Fruit fly (Drosophila melanogaster) whole organism, embryonic: ENCODE results near the gene CG13876.

ENCODE experiments used
- Bgb ChIP-seq: fragments of 200-800 bp; sonication (Bioruptor generic); IDR thresholded peaks from 2 replicates; pipeline ENCODE4 v1.3.6; 2022; ENCODE audit warnings: missing biosample characterization, missing genetic modification characterization; ENCODE audit not compliant: partially characterized antibody
- Bteb2 ChIP-seq: fragments of 200-800 bp; sonication (Bioruptor generic); optimal IDR thresholded peaks from 2 replicates; lab custom pipeline; 2016; ENCODE audit warnings: missing biosample characterization, missing genetic modification characterization
- CG10543 ChIP-seq: fragments of 200-800 bp; sonication (Bioruptor generic); optimal IDR thresholded peaks from 3 replicates; lab custom pipeline; 2017; ENCODE audit warnings: missing biosample characterization, mild to moderate bottlenecking, missing genetic modification characterization, moderate library complexity
- CG12299 ChIP-seq: fragments of 200-800 bp; sonication (Bioruptor generic); optimal IDR thresholded peaks from 2 replicates; lab custom pipeline; 2018; ENCODE audit warnings: missing biosample characterization, mild to moderate bottlenecking, missing genetic modification characterization
- CG12769 ChIP-seq: fragments of 200-800 bp; sonication (Bioruptor generic); optimal IDR thresholded peaks from 2 replicates; lab custom pipeline; 2019; ENCODE audit warnings: missing biosample characterization, mild to moderate bottlenecking, missing genetic modification characterization, moderate library complexity
- CG1603 ChIP-seq: fragments of 200-800 bp; sonication (Bioruptor generic); optimal IDR thresholded peaks from 2 replicates; lab custom pipeline; 2019; ENCODE audit warnings: missing biosample characterization, mild to moderate bottlenecking, missing genetic modification characterization, moderate library complexity
- CG17568 ChIP-seq: fragments of 200-800 bp; sonication (Bioruptor generic); optimal IDR thresholded peaks from 2 replicates; lab custom pipeline; 2018; ENCODE audit warnings: missing biosample characterization, mild to moderate bottlenecking, missing genetic modification characterization, moderate library complexity
- CG2199 ChIP-seq: fragments of 200-800 bp; sonication (Bioruptor generic); IDR thresholded peaks from 3 replicates; pipeline ENCODE4 v1.3.6; 2022; ENCODE audit warnings: missing biosample characterization, missing genetic modification characterization
- CG3281 ChIP-seq: fragments of 200-800 bp; sonication (Bioruptor generic); optimal IDR thresholded peaks from 3 replicates; lab custom pipeline; 2017; ENCODE audit warnings: missing biosample characterization, mild to moderate bottlenecking, missing genetic modification characterization
- CG4707 ChIP-seq: fragments of 200-800 bp; sonication (Bioruptor generic); optimal IDR thresholded peaks from 2 replicates; lab custom pipeline; 2018; ENCODE audit warnings: missing biosample characterization, mild to moderate bottlenecking, missing genetic modification characterization, moderate library complexity
- CG4730 ChIP-seq: fragments of 200-800 bp; sonication (Bioruptor generic); IDR thresholded peaks from 2 replicates; pipeline ENCODE4 v1.3.6; 2022; ENCODE audit warnings: missing biosample characterization, missing genetic modification characterization
- CG4820 ChIP-seq: fragments of 200-800 bp; sonication (Bioruptor generic); optimal IDR thresholded peaks from 3 replicates; lab custom pipeline; 2016; ENCODE audit warnings: missing biosample characterization, missing genetic modification characterization
- CG6254 ChIP-seq: fragments of 200-800 bp; sonication (Bioruptor generic); optimal IDR thresholded peaks from 3 replicates; lab custom pipeline; 2017; ENCODE audit warnings: mild to moderate bottlenecking, missing biosample characterization, missing genetic modification reagents, missing genetic modification characterization
- CG6765 ChIP-seq: fragments of 200-800 bp; sonication (Bioruptor generic); optimal IDR thresholded peaks from 3 replicates; lab custom pipeline; 2017; ENCODE audit warnings: missing biosample characterization, mild to moderate bottlenecking, missing genetic modification characterization
- CG8924 ChIP-seq: fragments of 200-800 bp; optimal IDR thresholded peaks from 3 replicates; lab custom pipeline; 2019; ENCODE audit warnings: missing biosample characterization, mild to moderate bottlenecking, missing genetic modification characterization, moderate library complexity
- Dref ChIP-seq: fragments of 200-800 bp; sonication (Bioruptor generic); IDR thresholded peaks from 2 replicates; pipeline ENCODE4 v1.3.6; 2022; ENCODE audit warnings: missing biosample characterization, missing genetic modification characterization
- GATAe ChIP-seq: fragments of 200-800 bp; sonication (Bioruptor generic); conservative IDR thresholded peaks from 2 replicates; pipeline ENCODE4 v1.3.6; 2022; ENCODE audit warnings: missing biosample characterization, missing genetic modification characterization
- H15 ChIP-seq: fragments of 200-800 bp; sonication (Bioruptor generic); IDR thresholded peaks from 3 replicates; pipeline ENCODE4 v1.3.6; 2022; ENCODE audit warnings: missing biosample characterization, missing genetic modification characterization
- Hand ChIP-seq: fragments of 200-800 bp; sonication (Bioruptor generic); optimal IDR thresholded peaks from 2 replicates; lab custom pipeline; 2017; ENCODE audit warnings: mild to moderate bottlenecking, missing biosample characterization, missing genetic modification reagents, missing genetic modification characterization
- NFAT ChIP-seq: fragments of 200-800 bp; sonication (Bioruptor generic); IDR thresholded peaks from 2 replicates; pipeline ENCODE4 v1.3.6; 2022; ENCODE audit warnings: missing biosample characterization, missing genetic modification characterization
- Nf-YA ChIP-seq: fragments of 200-800 bp; sonication (Bioruptor generic); IDR thresholded peaks from 2 replicates; pipeline ENCODE4 v1.3.6; 2022; ENCODE audit warnings: missing biosample characterization, missing genetic modification characterization
- Nf-YC ChIP-seq: fragments of 200-800 bp; optimal IDR thresholded peaks from 3 replicates; lab custom pipeline; 2019; ENCODE audit warnings: missing biosample characterization, mild to moderate bottlenecking, missing genetic modification characterization, moderate library complexity
- Oaz ChIP-seq: fragments of 200-800 bp; sonication (Bioruptor generic); IDR thresholded peaks from 2 replicates; pipeline ENCODE4 v1.3.6; 2022; ENCODE audit warnings: missing biosample characterization, missing genetic modification characterization
- Opbp ChIP-seq: fragments of 200-800 bp; sonication (Bioruptor generic); IDR thresholded peaks from 3 replicates; pipeline ENCODE4 v1.3.6; 2022; ENCODE audit warnings: missing biosample characterization, missing genetic modification characterization; ENCODE audit not compliant: partially characterized antibody
- Xrp1 ChIP-seq: fragments of 200-800 bp; sonication (Bioruptor generic); IDR thresholded peaks from 2 replicates; pipeline ENCODE4 v1.3.6; 2022; ENCODE audit warnings: missing biosample characterization, missing genetic modification characterization
- bab2 ChIP-seq: fragments of 200-800 bp; sonication (Bioruptor generic); optimal IDR thresholded peaks from 2 replicates; lab custom pipeline; 2016; ENCODE audit warnings: missing biosample characterization, missing genetic modification characterization
- bowl ChIP-seq: fragments of 200-800 bp; sonication (Bioruptor generic); IDR thresholded peaks from 2 replicates; pipeline ENCODE4 v1.3.6; 2022; ENCODE audit warnings: missing biosample characterization, missing genetic modification characterization
- btn ChIP-seq: fragments of 200-800 bp; sonication (Bioruptor generic); optimal IDR thresholded peaks from 2 replicates; lab custom pipeline; 2016; ENCODE audit warnings: missing biosample characterization, missing genetic modification characterization
- cad ChIP-seq: fragments of >200 bp; optimal IDR thresholded peaks from 2 replicates; lab custom pipeline; 2017; ENCODE audit warnings: missing biosample characterization, missing genetic modification characterization
- eve ChIP-seq, 2 experiments: fragments of >200 bp; optimal IDR thresholded peaks; 2 replicates each; lab custom pipeline; 2017; ENCODE audit warnings: missing biosample characterization in 2 of 2, missing genetic modification characterization in 2 of 2
- ewg ChIP-seq: fragments of 200-800 bp; sonication (Bioruptor generic); optimal IDR thresholded peaks from 3 replicates; lab custom pipeline; 2017; ENCODE audit warnings: mild to moderate bottlenecking, missing biosample characterization, missing genetic modification reagents, missing genetic modification characterization
- fd3F ChIP-seq: fragments of 200-800 bp; sonication (Bioruptor generic); optimal IDR thresholded peaks from 2 replicates; lab custom pipeline; 2018; ENCODE audit warnings: missing biosample characterization, mild to moderate bottlenecking, missing genetic modification characterization, moderate library complexity
- gcm ChIP-seq: fragments of 200-800 bp; sonication (Bioruptor generic); optimal IDR thresholded peaks from 2 replicates; lab custom pipeline; 2019; ENCODE audit warnings: missing biosample characterization, mild to moderate bottlenecking, missing genetic modification characterization, moderate library complexity
- gem ChIP-seq: fragments of 200-800 bp; sonication (Bioruptor generic); optimal IDR thresholded peaks from 2 replicates; lab custom pipeline; 2019; ENCODE audit warnings: missing biosample characterization, mild to moderate bottlenecking, missing genetic modification characterization, moderate library complexity
- grau ChIP-seq: fragments of 200-800 bp; optimal IDR thresholded peaks from 3 replicates; lab custom pipeline; 2019; ENCODE audit warnings: missing biosample characterization, mild to moderate bottlenecking, missing genetic modification characterization, moderate library complexity
- insv ChIP-seq, 2 experiments: fragments of 200-800 bp; sonication (Bioruptor generic); optimal IDR thresholded peaks; 3 replicates each; lab custom pipeline; 2016 to 2018; ENCODE audit warnings: missing biosample characterization in 2 of 2, missing genetic modification characterization in 2 of 2
- jumu ChIP-seq: fragments of 200-800 bp; sonication (Bioruptor generic); optimal IDR thresholded peaks from 3 replicates; lab custom pipeline; 2016; ENCODE audit warnings: missing biosample characterization, missing genetic modification characterization
- lab ChIP-seq: fragments of 200-800 bp; sonication (Bioruptor generic); optimal IDR thresholded peaks from 3 replicates; lab custom pipeline; 2017; ENCODE audit warnings: missing biosample characterization, missing genetic modification characterization, mild to moderate bottlenecking, moderate library complexity, missing genetic modification reagents
- nerfin-2 ChIP-seq: fragments of 200-800 bp; sonication (Bioruptor generic); IDR thresholded peaks from 2 replicates; pipeline ENCODE4 v1.3.6; 2022; ENCODE audit warnings: missing biosample characterization, missing genetic modification characterization; ENCODE audit not compliant: partially characterized antibody
- nom ChIP-seq: fragments of 200-800 bp; sonication (Bioruptor generic); optimal IDR thresholded peaks from 2 replicates; lab custom pipeline; 2017; ENCODE audit warnings: missing biosample characterization, missing genetic modification characterization, mild to moderate bottlenecking, moderate library complexity, missing genetic modification reagents
- pan ChIP-seq, 4 experiments: fragments of >200 bp in 3 of 4; fragments of 200-800 bp in 1 of 4; sonication (Bioruptor generic) in 1 of 4; optimal IDR thresholded peaks in 3 of 4; IDR thresholded peaks in 1 of 4; 2 replicates each; pipeline versions ENCODE4 v1.3.6 to Lab custom; 2017 to 2022; ENCODE audit warnings: missing biosample characterization in 2 of 4, missing genetic modification characterization in 2 of 4, mixed read lengths in 1 of 4
- pfk ChIP-seq: fragments of 200-800 bp; sonication (Bioruptor generic); optimal IDR thresholded peaks from 2 replicates; lab custom pipeline; 2018; ENCODE audit warnings: missing biosample characterization, mild to moderate bottlenecking, missing genetic modification characterization, moderate library complexity
- run ChIP-seq: fragments of 200-800 bp; sonication (Bioruptor generic); optimal IDR thresholded peaks from 3 replicates; lab custom pipeline; 2018; ENCODE audit warnings: missing biosample characterization, mild to moderate bottlenecking, missing genetic modification characterization
- sisA ChIP-seq: fragments of 200-800 bp; sonication (Bioruptor generic); IDR thresholded peaks from 2 replicates; pipeline ENCODE4 v1.3.6; 2022; ENCODE audit warnings: missing biosample characterization, missing genetic modification characterization
- so ChIP-seq: fragments of 200-800 bp; sonication (Bioruptor generic); IDR thresholded peaks from 3 replicates; pipeline ENCODE4 v1.3.6; 2022; ENCODE audit warnings: missing biosample characterization, missing genetic modification characterization
- sr ChIP-seq: fragments of 200-800 bp; sonication (Bioruptor generic); IDR thresholded peaks from 3 replicates; pipeline ENCODE4 v1.3.6; 2022; ENCODE audit warnings: missing biosample characterization, missing genetic modification characterization
- zen2 ChIP-seq: fragments of 200-800 bp; sonication (Bioruptor generic); IDR thresholded peaks from 3 replicates; pipeline ENCODE4 v1.3.6; 2022; ENCODE audit warnings: missing biosample characterization, missing genetic modification characterization; ENCODE audit not compliant: partially characterized antibody
- zf30C ChIP-seq: fragments of 200-800 bp; sonication (Bioruptor generic); optimal IDR thresholded peaks from 3 replicates; lab custom pipeline; 2018; ENCODE audit warnings: missing biosample characterization, mild to moderate bottlenecking, missing genetic modification characterization

CG13876 gene

dm6 chr3L:160446-161094 is 45.4 kb upstream of the CG13876 start (continued):
- TF ChIP-seq CG4730 (no peak), bab2 (GFP tag; lab: Kevin White, UChicago) (no peak), so (GFP tag; lab: Robert Waterston, UW) (peak; percentile 54; the same call in 2 of the 3 replicates), zen2 (GFP tag; lab: Robert Waterston, UW) (peak; percentile 27; the same call in 2 of the 3 replicates), ewg (GFP tag; lab: Kevin White, UChicago) (no peak), insv (GFP tag; optimal IDR thresholded peaks at IDR 0.05; lab: Kevin White, UChicago) (peak in 1 of 2 experiments; percentile 46), nerfin-2 (GFP tag; lab: Robert Waterston, UW) (no peak), jumu (no peak), bowl (0 out of 2 replicates have a peak, but pooled peaks have one; percentile 13), Xrp1 (no peak), CG1603 (tag; lab: Kevin White, UChicago) (peak; percentile 7), btn (GFP tag; lab: Kevin White, UChicago) (no peak), CG12769 (tag; lab: Kevin White, UChicago) (peak; percentile 79), CG8924 (tag; lab: Kevin White, UChicago) (peak; percentile 32), nom (peak; percentile 17), CG6765 (GFP tag; lab: Kevin White, UChicago) (peak; percentile 7), Opbp (0 out of 3 replicates have a peak, but pooled peaks have one; percentile 37), gcm (GFP tag; lab: Kevin White, UChicago) (peak; percentile 37), grau (tag; lab: Kevin White, UChicago) (peak; percentile 18), Dref (GFP tag; lab: Robert Waterston, UW) (no peak), pfk (GFP tag; lab: Kevin White, UChicago) (peak; percentile 17), CG4707 (GFP tag; lab: Kevin White, UChicago) (no peak), gem (tag; lab: Kevin White, UChicago) (no peak), H15 (GFP tag; lab: Robert Waterston, UW) (no peak), CG6254 (GFP tag; lab: Kevin White, UChicago) (no peak), Oaz (GFP tag; lab: Robert Waterston, UW) (no peak), pan (optimal IDR thresholded peaks at IDR 0.05; lab: Kevin White, UChicago) (no peak), pan (GFP tag; optimal IDR thresholded peaks at IDR 0.05 in 1 of 2, IDR thresholded peaks at IDR 0.05 in 1 of 2) (peak in 1 of 2 experiments; percentile 62), sisA (GFP tag; lab: Robert Waterston, UW) (no peak), Bgb (GFP tag; lab: Robert Waterston, UW) (peak; percentile 66), Nf-YA (no peak), CG3281 (GFP tag; lab: Kevin White, UChicago) (peak; percentile 46), Nf-YC (tag; lab: Kevin White, UChicago) (peak; percentile 44), run (tag; lab: Kevin White, UChicago) (peak; percentile 72), GATAe (GFP tag; lab: Robert Waterston, UW) (no peak), CG2199 (GFP tag; lab: Robert Waterston, UW) (peak; percentile 85; the same call in 2 of the 3 replicates), NFAT (peak; percentile 36; the same call in 1 of the 2 replicates), sr (peak; percentile 14; the same call in 1 of the 3 replicates), fd3F (GFP tag; lab: Kevin White, UChicago) (no peak), Hand (peak; percentile 23), eve (GFP tag; optimal IDR thresholded peaks at IDR 0.05; lab: Kevin White, UChicago) (peak in 1 of 2 experiments; percentile 79), CG12299 (tag; lab: Kevin White, UChicago) (peak; percentile 35), CG10543 (GFP tag; lab: Kevin White, UChicago) (peak; percentile 50), Bteb2 (GFP tag; lab: Kevin White, UChicago) (peak; percentile 4), CG17568 (GFP tag; lab: Kevin White, UChicago) (peak; percentile 19), CG4820 (GFP tag; lab: Kevin White, UChicago) (no peak), zf30C (GFP tag; lab: Kevin White, UChicago) (peak; percentile 33), lab (peak; percentile 61), cad (GFP tag; lab: Kevin White, UChicago) (no peak)
